Worm (Caenorhabditis elegans) whole organism, L3 larva: ENCODE data around the gene nmur-3.
A peak's percentile ranks its signal among the peaks of the same experiment; 100 is the strongest.

Source experiments
- aly-2 ChIP-seq: fragments of 150-350 bp; optimal IDR thresholded peaks from 2 replicates; lab custom pipeline; 2014; ENCODE audit warnings: missing biosample characterization, missing genetic modification characterization
- ama-1 ChIP-seq: fragments of 150-350 bp; optimal IDR thresholded peaks from 2 replicates; lab custom pipeline; 2018
- ceh-16 ChIP-seq: sonication (generic microtip); optimal IDR thresholded peaks from 2 replicates; lab custom pipeline; 2017; ENCODE audit warnings: missing biosample characterization, missing genetic modification characterization
- ceh-28 ChIP-seq: fragments of 150-350 bp; optimal IDR thresholded peaks from 2 replicates; lab custom pipeline; 2014; ENCODE audit warnings: missing biosample characterization, missing genetic modification reagents, missing genetic modification characterization
- ceh-9 ChIP-seq: sonication (generic microtip); optimal IDR thresholded peaks from 2 replicates; lab custom pipeline; 2018; ENCODE audit warnings: missing biosample characterization, missing genetic modification characterization
- elt-1 ChIP-seq: fragments of 150-350 bp; optimal IDR thresholded peaks from 2 replicates; lab custom pipeline; 2014; ENCODE audit warnings: missing biosample characterization, missing genetic modification characterization
- elt-2 ChIP-seq: sonication (generic microtip); optimal IDR thresholded peaks from 2 replicates; lab custom pipeline; 2016; ENCODE audit warnings: missing genetic modification reagents, mild to moderate bottlenecking, missing genetic modification characterization, missing compliant biosample characterization
- elt-3 ChIP-seq, 3 experiments: fragments of 150-350 bp in 1 of 3; sonication (generic microtip) in 2 of 3; optimal IDR thresholded peaks; 2 replicates in 2 of 3; 4 replicates in 1 of 3; lab custom pipeline; 2014 to 2017; ENCODE audit warnings: missing biosample characterization in 3 of 3, missing genetic modification characterization in 3 of 3
- fkh-10 ChIP-seq: sonication (generic microtip); optimal IDR thresholded peaks from 2 replicates; lab custom pipeline; 2017; ENCODE audit warnings: missing biosample characterization, missing genetic modification reagents, missing genetic modification characterization
- fkh-2 ChIP-seq: fragments of 150-350 bp; optimal IDR thresholded peaks from 2 replicates; lab custom pipeline; 2014; ENCODE audit warnings: missing biosample characterization, missing genetic modification reagents, missing genetic modification characterization
- fos-1 ChIP-seq: fragments of 150-350 bp; optimal IDR thresholded peaks from 2 replicates; lab custom pipeline; 2014; ENCODE audit warnings: missing biosample characterization, missing genetic modification characterization
- hmg-11 ChIP-seq: sonication (generic microtip); optimal IDR thresholded peaks from 2 replicates; lab custom pipeline; 2016; ENCODE audit warnings: missing genetic modification characterization, missing compliant biosample characterization
- jun-1 ChIP-seq: fragments of 150-350 bp; optimal IDR thresholded peaks from 2 replicates; lab custom pipeline; 2014; ENCODE audit warnings: missing biosample characterization, missing genetic modification reagents, missing genetic modification characterization
- lin-15B ChIP-seq: fragments of 150-350 bp; optimal IDR thresholded peaks from 2 replicates; lab custom pipeline; 2014; ENCODE audit warnings: missing biosample characterization, missing genetic modification characterization
- lsy-12 ChIP-seq: sonication (generic microtip); optimal IDR thresholded peaks from 2 replicates; lab custom pipeline; 2016; ENCODE audit warnings: mild to moderate bottlenecking, missing genetic modification characterization, missing compliant biosample characterization
- mdl-1 ChIP-seq: fragments of 150-350 bp; optimal IDR thresholded peaks from 2 replicates; lab custom pipeline; 2014; ENCODE audit warnings: missing biosample characterization, missing genetic modification characterization
- mml-1 ChIP-seq: fragments of 150-350 bp; sonication (generic microtip); optimal IDR thresholded peaks from 3 replicates; lab custom pipeline; 2014; ENCODE audit warnings: missing biosample characterization, missing genetic modification characterization
- nfya-1 ChIP-seq: sonication (generic microtip); optimal IDR thresholded peaks from 2 replicates; lab custom pipeline; 2017; ENCODE audit warnings: missing genetic modification characterization, mild to moderate bottlenecking, missing compliant biosample characterization, antibody characterized with exemption, moderate library complexity; ENCODE audit not compliant: insufficient read depth
- nhr-11 ChIP-seq: fragments of 150-350 bp; optimal IDR thresholded peaks from 2 replicates; lab custom pipeline; 2014; ENCODE audit warnings: missing biosample characterization, missing genetic modification characterization
- nhr-28 ChIP-seq: fragments of 150-350 bp; optimal IDR thresholded peaks from 2 replicates; lab custom pipeline; 2014; ENCODE audit warnings: missing biosample characterization, missing genetic modification characterization
- nhr-43 ChIP-seq: sonication (generic microtip); optimal IDR thresholded peaks from 2 replicates; lab custom pipeline; 2016; ENCODE audit warnings: mild to moderate bottlenecking, missing genetic modification characterization, missing compliant biosample characterization; ENCODE audit not compliant: poor library complexity, severe bottlenecking
- nhr-67 ChIP-seq: fragments of 150-350 bp; optimal IDR thresholded peaks from 2 replicates; lab custom pipeline; 2014; ENCODE audit warnings: missing biosample characterization, missing genetic modification characterization
- nhr-76 ChIP-seq: fragments of 150-350 bp; sonication (generic microtip); optimal IDR thresholded peaks from 5 replicates; lab custom pipeline; 2014; ENCODE audit warnings: missing biosample characterization, missing genetic modification characterization
- pha-4 ChIP-seq: fragments of 150-350 bp; optimal IDR thresholded peaks from 2 replicates; lab custom pipeline; 2014; ENCODE audit warnings: missing biosample characterization, missing genetic modification reagents, missing genetic modification characterization
- sea-2 ChIP-seq: fragments of 150-350 bp; sonication (generic microtip); optimal IDR thresholded peaks from 4 replicates; lab custom pipeline; 2014; ENCODE audit warnings: missing biosample characterization, missing genetic modification reagents, missing genetic modification characterization
- skn-1 ChIP-seq: fragments of 150-350 bp; optimal IDR thresholded peaks from 2 replicates; lab custom pipeline; 2014; ENCODE audit warnings: missing biosample characterization, missing genetic modification characterization
- tbx-2 ChIP-seq: sonication (generic microtip); optimal IDR thresholded peaks from 2 replicates; lab custom pipeline; 2016; ENCODE audit warnings: mild to moderate bottlenecking, missing genetic modification characterization, missing compliant biosample characterization
- unc-39 ChIP-seq: sonication (generic microtip); optimal IDR thresholded peaks from 4 replicates; lab custom pipeline; 2017; ENCODE audit warnings: missing biosample characterization, missing genetic modification characterization
- unc-62 ChIP-seq: fragments of 150-350 bp; sonication (generic microtip); optimal IDR thresholded peaks from 4 replicates; lab custom pipeline; 2014; ENCODE audit warnings: missing biosample characterization, missing genetic modification reagents, missing genetic modification characterization
- ztf-11 ChIP-seq: fragments of 150-350 bp; optimal IDR thresholded peaks from 2 replicates; lab custom pipeline; 2014; ENCODE audit warnings: missing biosample characterization, missing genetic modification characterization
- ztf-4 ChIP-seq: fragments of 150-350 bp; optimal IDR thresholded peaks from 2 replicates; lab custom pipeline; 2014; ENCODE audit warnings: missing biosample characterization, missing genetic modification characterization

The nmur-3 gene

ce11 chrX:4466218-4466617, at the start of gene nmur-3:
TSS of gene nmur-3 (plus strand) at chrX:4466518.
- TF ChIP-seq unc-39 (tag; lab: Kevin White, UChicago) (no peak), ceh-9 (tag; lab: Kevin White, UChicago) (no peak), lin-15B (no peak)

- TF ChIP-seq elt-1 (tag; lab: Kevin White, UChicago): no peak
- no peak for TF ChIP-seq tbx-2 (tag; lab: Kevin White, UChicago)
- TF ChIP-seq lsy-12 (tag; lab: Kevin White, UChicago): no peak
- TF ChIP-seq nhr-43 (tag; lab: Kevin White, UChicago): no peak
- TF ChIP-seq skn-1: no peak
- no peak for TF ChIP-seq nhr-11
- no peak for TF ChIP-seq nfya-1 (tag; lab: Kevin White, UChicago)
- TF ChIP-seq nhr-28 (tag; lab: Kevin White, UChicago): no peak
- no peak for TF ChIP-seq ztf-4 (tag; lab: Kevin White, UChicago)
Observed at ce11 chrX:4418751-4419150, 47.6 kb upstream of the nmur-3 start, which contains the start of gene dop-1. TSS of gene dop-1 (minus strand) at chrX:4418851.

- TF ChIP-seq fos-1 (tag; lab: Kevin White, UChicago) (no peak), fkh-10 (GFP tag; lab: Kevin White, UChicago) (peak; percentile 33)
Observed at ce11 chrX:4424254-4424653, 42.1 kb upstream of the nmur-3 start.

ce11 chrX:4426496-4426895, 39.8 kb upstream of the nmur-3 start:
- TF ChIP-seq elt-3 (tag; optimal IDR thresholded peaks at IDR 0.05; lab: Kevin White, UChicago): no peak
- TF ChIP-seq tbx-2 (tag; lab: Kevin White, UChicago): no peak
- TF ChIP-seq unc-39 (tag; lab: Kevin White, UChicago): no peak
- no peak for TF ChIP-seq nhr-43 (tag; lab: Kevin White, UChicago)
- TF ChIP-seq ztf-11 (tag; lab: Kevin White, UChicago): no peak
- TF ChIP-seq nfya-1 (tag; lab: Kevin White, UChicago): no peak
- no peak for TF ChIP-seq nhr-67 (tag; lab: Kevin White, UChicago)
- TF ChIP-seq mdl-1 (tag; lab: Kevin White, UChicago): no peak
- no peak for TF ChIP-seq nhr-11
- TF ChIP-seq, all 47 proteins: peak for 0

ce11 chrX:4427387-4427786, 38.9 kb upstream of the nmur-3 start:
- TF ChIP-seq aly-2: no peak
- no peak for TF ChIP-seq elt-1 (tag; lab: Kevin White, UChicago)
- no peak for TF ChIP-seq nhr-28 (tag; lab: Kevin White, UChicago)
- no peak for TF ChIP-seq nhr-76
- no peak for TF ChIP-seq tbx-2 (tag; lab: Kevin White, UChicago)
- no peak for TF ChIP-seq elt-2 (tag; lab: Kevin White, UChicago)
- TF ChIP-seq ztf-11 (tag; lab: Kevin White, UChicago): no peak
- no peak for TF ChIP-seq pha-4 (tag; lab: Kevin White, UChicago)
- TF ChIP-seq jun-1 (tag; lab: Kevin White, UChicago): no peak
- TF ChIP-seq fos-1 (tag; lab: Kevin White, UChicago): no peak
- no peak for TF ChIP-seq fkh-10 (GFP tag; lab: Kevin White, UChicago)
- no peak for TF ChIP-seq fkh-2
- TF ChIP-seq ztf-4 (tag; lab: Kevin White, UChicago): no peak
- no peak for TF ChIP-seq skn-1
- no peak for TF ChIP-seq unc-62 (GFP tag; lab: Kevin White, UChicago)
- TF ChIP-seq lsy-12 (tag; lab: Kevin White, UChicago): no peak
- TF ChIP-seq hmg-11 (tag; lab: Kevin White, UChicago): no peak
- TF ChIP-seq ama-1 (lab: Kevin White, UChicago): no peak
- TF ChIP-seq ceh-9 (tag; lab: Kevin White, UChicago): no peak
- TF ChIP-seq mml-1 (tag; lab: Kevin White, UChicago): no peak

ce11 chrX:4429364-4429763, 37.0 kb upstream of the nmur-3 start:
- TF ChIP-seq sea-2 (GFP tag; lab: Kevin White, UChicago) (no peak), ceh-28 (no peak), fkh-2 (no peak), jun-1 (tag; lab: Kevin White, UChicago) (no peak), nfya-1 (tag; lab: Kevin White, UChicago) (no peak), unc-62 (GFP tag; lab: Kevin White, UChicago) (no peak), ceh-16 (tag; lab: Kevin White, UChicago) (no peak)
